Fruit fly (Drosophila melanogaster): ENCODE data around the gene CG9521.

Gene CG9521

DNA sequence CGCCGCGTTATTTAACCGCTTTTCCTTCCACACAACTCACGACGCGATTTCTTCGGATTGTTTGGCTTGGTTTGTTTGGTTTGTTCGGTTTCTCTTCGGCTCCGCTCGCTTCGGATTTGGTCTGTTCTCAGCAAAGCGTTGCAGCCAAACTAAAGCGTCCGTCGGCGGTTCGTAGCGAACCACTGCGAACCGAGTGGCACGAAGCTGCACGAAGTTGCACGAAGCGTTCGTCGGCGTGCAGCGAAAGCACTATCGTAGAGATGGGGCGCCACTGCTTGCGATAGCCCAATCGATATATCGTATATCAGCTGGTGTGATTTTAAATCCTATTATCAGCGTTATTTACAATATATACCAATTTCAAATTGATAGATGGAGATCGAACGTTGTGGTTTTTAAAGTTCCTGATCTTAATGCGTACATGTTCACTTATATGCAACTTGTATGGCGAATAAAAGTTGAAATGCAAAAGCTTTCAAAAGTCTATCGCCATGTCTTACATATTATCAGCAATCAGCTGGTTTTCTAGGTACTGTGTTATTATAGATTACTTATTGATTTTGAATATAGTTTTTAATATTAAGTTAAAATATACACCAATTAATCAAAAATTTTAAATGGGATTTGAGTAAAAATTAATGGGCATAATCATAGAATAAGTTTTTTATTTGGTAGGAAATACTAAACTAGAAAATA, 27.0 kb downstream of the CG9521 start, which contains the start of gene rut (continued):
- TF ChIP-seq zf30C (GFP tag; optimal IDR thresholded peaks at IDR 0.05) (no peak), CG1602 (GFP tag; optimal IDR thresholded peaks at IDR 0.05) (no peak), jigr1 (GFP tag; IDR thresholded peaks at IDR 0.05) (no peak), abd-A (tag; optimal IDR thresholded peaks at IDR 0.05) (no peak), CkIIα-i1 (GFP tag; IDR thresholded peaks at IDR 0.05) (no peak), da (GFP tag; optimal IDR thresholded peaks at IDR 0.05) (no peak), CG9932 (GFP tag; IDR thresholded peaks at IDR 0.05) (peak; percentile 78), Optix (GFP tag; IDR thresholded peaks at IDR 0.05) (0 out of 3 replicates have a peak, but pooled peaks have one; percentile 10), bigmax (GFP tag; optimal IDR thresholded peaks at IDR 0.05) (no peak), B-H2 (GFP tag; optimal IDR thresholded peaks at IDR 0.05) (peak; percentile 33), mld (GFP tag; IDR thresholded peaks at IDR 0.05; ENCODE audit: partially characterized antibody) (peak; percentile 93), CG17802 (tag; optimal IDR thresholded peaks at IDR 0.05) (no peak), CG10654 (GFP tag; optimal IDR thresholded peaks at IDR 0.05) (no peak), pho (GFP tag; optimal IDR thresholded peaks at IDR 0.05) (no peak), lilli (GFP tag; optimal IDR thresholded peaks at IDR 0.05) (no peak), CG11093 (GFP tag; IDR thresholded peaks at IDR 0.05) (no peak), Max (GFP tag; optimal IDR thresholded peaks at IDR 0.05) (no peak), pros (GFP tag; optimal IDR thresholded peaks at IDR 0.05) (no peak), hb (GFP tag; IDR thresholded peaks at IDR 0.05; ENCODE audit: partially characterized antibody) (peak; percentile 95), CG17385 (GFP tag; optimal IDR thresholded peaks at IDR 0.05) (no peak), CG3407 (GFP tag; optimal IDR thresholded peaks at IDR 0.05) (no peak), CG7745 (tag; optimal IDR thresholded peaks at IDR 0.05) (no peak), Nf-YB (GFP tag; optimal IDR thresholded peaks at IDR 0.05) (no peak), CG15073 (GFP tag; optimal IDR thresholded peaks at IDR 0.05) (no peak), Mrtf (GFP tag; IDR thresholded peaks at IDR 0.05) (no peak), Ets65A (GFP tag) (peak; percentile 96), CG17912 (GFP tag; optimal IDR thresholded peaks at IDR 0.05) (no peak), caup (GFP tag; optimal IDR thresholded peaks at IDR 0.05; ENCODE audit: severe bottlenecking) (peak; percentile 5), CG18764 (GFP tag; optimal IDR thresholded peaks at IDR 0.05) (no peak), CG32532 (GFP tag; IDR thresholded peaks at IDR 0.05) (peak; percentile 61), btn (GFP tag; optimal IDR thresholded peaks at IDR 0.05) (no peak), ranshi (GFP tag; IDR thresholded peaks at IDR 0.05) (no peak), yki (optimal IDR thresholded peaks at IDR 0.05) (no peak), twi (tag; optimal IDR thresholded peaks at IDR 0.05) (no peak), CG15696 (tag; optimal IDR thresholded peaks at IDR 0.05) (no peak), Dip3 (GFP tag; optimal IDR thresholded peaks at IDR 0.05) (no peak), CG1792 (GFP tag; optimal IDR thresholded peaks at IDR 0.05) (no peak), Antp (GFP tag; optimal IDR thresholded peaks at IDR 0.05) (peak; percentile 34), ato (GFP tag; IDR thresholded peaks at IDR 0.05; ENCODE audit: partially characterized antibody) (peak; percentile 92; the same call in 1 of the 2 replicates), Mes4 (GFP tag; optimal IDR thresholded peaks at IDR 0.05) (no peak), ara (GFP tag; IDR thresholded peaks at IDR 0.05) (0 out of 2 replicates have a peak, but pooled peaks have one; percentile 19), Gug (GFP tag; IDR thresholded peaks at IDR 0.05) (no peak; the same call in 3 of the 4 replicates), dimm (GFP tag; IDR thresholded peaks at IDR 0.05) (no peak), wdn (GFP tag; IDR thresholded peaks at IDR 0.05) (no peak), NC2β (GFP tag; optimal IDR thresholded peaks at IDR 0.05) (no peak), org-1 (GFP tag; optimal IDR thresholded peaks at IDR 0.05) (no peak), cas (GFP tag; IDR thresholded peaks at IDR 0.05) (no peak), CG15514 (GFP tag; optimal IDR thresholded peaks at IDR 0.05) (peak; percentile 69), insv (GFP tag; optimal IDR thresholded peaks at IDR 0.05) (no peak), CG31441 (GFP tag; IDR thresholded peaks at IDR 0.05) (no peak), CG4730 (GFP tag; IDR thresholded peaks at IDR 0.05) (no peak)

All from whole organism, embryonic.